Worm (Caenorhabditis elegans) whole organism, L2 larva: ENCODE data around the gene nadk-1.

Experiments
- C34F6.9 ChIP-seq: fragments of 150-350 bp; optimal IDR thresholded peaks from 2 replicates; lab custom pipeline; 2014; ENCODE audit warnings: missing biosample characterization, missing genetic modification characterization
- F13H6.1 ChIP-seq: sonication (generic microtip); optimal IDR thresholded peaks from 2 replicates; lab custom pipeline; 2016; ENCODE audit warnings: missing genetic modification characterization, missing compliant biosample characterization
- R02D3.7 ChIP-seq: fragments of 150-350 bp; optimal IDR thresholded peaks from 2 replicates; lab custom pipeline; 2014; ENCODE audit warnings: missing biosample characterization, missing genetic modification characterization
- Y55F3AM.14 ChIP-seq: fragments of 200-800 bp; sonication (Bioruptor generic); optimal IDR thresholded peaks from 2 replicates; lab custom pipeline; 2018; ENCODE audit warnings: mild to moderate bottlenecking, missing genetic modification characterization, missing compliant biosample characterization
- alr-1 ChIP-seq: fragments of 150-350 bp; optimal IDR thresholded peaks from 2 replicates; lab custom pipeline; 2014; ENCODE audit warnings: missing biosample characterization, missing genetic modification characterization
- aly-2 ChIP-seq: fragments of 150-350 bp; optimal IDR thresholded peaks from 2 replicates; lab custom pipeline; 2014; ENCODE audit warnings: missing biosample characterization, missing genetic modification characterization
- ama-1 ChIP-seq: fragments of 150-350 bp; optimal IDR thresholded peaks from 2 replicates; lab custom pipeline; 2018; ENCODE audit warnings: inconsistent platforms
- blmp-1 ChIP-seq: sonication (generic microtip); optimal IDR thresholded peaks from 2 replicates; lab custom pipeline; 2017; ENCODE audit warnings: missing genetic modification characterization, mild to moderate bottlenecking, missing compliant biosample characterization, antibody characterized with exemption, moderate library complexity; ENCODE audit not compliant: insufficient read depth
- ceh-16 ChIP-seq: fragments of 150-350 bp; optimal IDR thresholded peaks from 2 replicates; lab custom pipeline; 2014; ENCODE audit warnings: missing biosample characterization, missing genetic modification characterization
- ceh-82 ChIP-seq: fragments of 150-350 bp; optimal IDR thresholded peaks from 2 replicates; lab custom pipeline; 2014; ENCODE audit warnings: missing biosample characterization, missing genetic modification characterization
- dmd-4 ChIP-seq: sonication (generic microtip); optimal IDR thresholded peaks from 2 replicates; lab custom pipeline; 2017; ENCODE audit warnings: missing biosample characterization, missing genetic modification characterization
- egl-27 ChIP-seq: sonication (generic microtip); optimal IDR thresholded peaks from 3 replicates; lab custom pipeline; 2017; ENCODE audit warnings: missing biosample characterization, missing genetic modification reagents, missing genetic modification characterization
- elt-1 ChIP-seq: fragments of 150-350 bp; optimal IDR thresholded peaks from 2 replicates; lab custom pipeline; 2014; ENCODE audit warnings: missing biosample characterization, missing genetic modification characterization
- elt-3 ChIP-seq: sonication (generic microtip); optimal IDR thresholded peaks from 2 replicates; lab custom pipeline; 2017; ENCODE audit warnings: missing biosample characterization, missing genetic modification characterization
- gmeb-1 ChIP-seq: fragments of 150-350 bp; optimal IDR thresholded peaks from 2 replicates; lab custom pipeline; 2014; ENCODE audit warnings: missing biosample characterization, missing genetic modification characterization
- lin-11 ChIP-seq: fragments of 150-350 bp; sonication (generic microtip); optimal IDR thresholded peaks from 2 replicates; lab custom pipeline; 2014; ENCODE audit warnings: missing biosample characterization, missing genetic modification characterization, inconsistent platforms, mixed read lengths
- lin-13 ChIP-seq: fragments of 150-350 bp; optimal IDR thresholded peaks from 2 replicates; lab custom pipeline; 2014; ENCODE audit warnings: missing biosample characterization, missing genetic modification reagents, missing genetic modification characterization
- lin-39 ChIP-seq: fragments of 150-350 bp; optimal IDR thresholded peaks from 2 replicates; lab custom pipeline; 2014; ENCODE audit warnings: missing biosample characterization, missing genetic modification reagents, missing genetic modification characterization
- mab-5 ChIP-seq: fragments of 150-350 bp; optimal IDR thresholded peaks from 2 replicates; lab custom pipeline; 2014; ENCODE audit warnings: missing biosample characterization, missing genetic modification characterization
- mbf-1 ChIP-seq: sonication (generic microtip); optimal IDR thresholded peaks from 2 replicates; lab custom pipeline; 2017; ENCODE audit warnings: missing biosample characterization, missing genetic modification characterization
- mdl-1 ChIP-seq, 2 experiments: fragments of 150-350 bp in 1 of 2; sonication (generic microtip) in 1 of 2; optimal IDR thresholded peaks; 2 replicates each; lab custom pipeline; 2017; ENCODE audit warnings: missing biosample characterization in 2 of 2, missing genetic modification characterization in 2 of 2
- nhr-10 ChIP-seq: sonication (generic microtip); optimal IDR thresholded peaks from 2 replicates; lab custom pipeline; 2017; ENCODE audit warnings: missing biosample characterization, missing genetic modification characterization
- nhr-11 ChIP-seq: fragments of 150-350 bp; optimal IDR thresholded peaks from 2 replicates; lab custom pipeline; 2014; ENCODE audit warnings: missing biosample characterization, missing genetic modification characterization
- nhr-12 ChIP-seq: fragments of 150-350 bp; optimal IDR thresholded peaks from 2 replicates; lab custom pipeline; 2014; ENCODE audit warnings: missing biosample characterization, missing genetic modification characterization
- nhr-129 ChIP-seq: fragments of 150-350 bp; optimal IDR thresholded peaks from 2 replicates; lab custom pipeline; 2014; ENCODE audit warnings: missing biosample characterization, missing genetic modification characterization
- nhr-21 ChIP-seq: fragments of 150-350 bp; optimal IDR thresholded peaks from 2 replicates; lab custom pipeline; 2014; ENCODE audit warnings: missing biosample characterization, missing genetic modification characterization
- nhr-23 ChIP-seq: fragments of 150-350 bp; optimal IDR thresholded peaks from 2 replicates; lab custom pipeline; 2014; ENCODE audit warnings: missing biosample characterization, missing genetic modification reagents, missing genetic modification characterization
- nhr-237 ChIP-seq: fragments of 150-350 bp; optimal IDR thresholded peaks from 2 replicates; lab custom pipeline; 2014; ENCODE audit warnings: missing biosample characterization, missing genetic modification characterization
- nhr-25 ChIP-seq: fragments of 150-350 bp; sonication (generic microtip); optimal IDR thresholded peaks from 3 replicates; lab custom pipeline; 2014; ENCODE audit warnings: missing biosample characterization, missing genetic modification characterization
- nhr-6 ChIP-seq: fragments of 150-350 bp; optimal IDR thresholded peaks from 2 replicates; lab custom pipeline; 2014; ENCODE audit warnings: missing biosample characterization, missing genetic modification characterization
- peb-1 ChIP-seq: fragments of 150-350 bp; optimal IDR thresholded peaks from 2 replicates; lab custom pipeline; 2014; ENCODE audit warnings: missing biosample characterization, missing genetic modification characterization
- sem-4 ChIP-seq: fragments of 150-350 bp; optimal IDR thresholded peaks from 2 replicates; lab custom pipeline; 2014; ENCODE audit warnings: missing biosample characterization, missing genetic modification reagents, missing genetic modification characterization
- skn-1 ChIP-seq: sonication (generic microtip); optimal IDR thresholded peaks from 2 replicates; lab custom pipeline; 2017; ENCODE audit warnings: missing biosample characterization, missing genetic modification characterization
- sma-3 ChIP-seq: sonication (generic microtip); optimal IDR thresholded peaks from 2 replicates; lab custom pipeline; 2016; ENCODE audit warnings: missing genetic modification reagents, missing genetic modification characterization, missing compliant biosample characterization
- snpc-4 ChIP-seq: fragments of 150-350 bp; optimal IDR thresholded peaks from 2 replicates; lab custom pipeline; 2014; ENCODE audit warnings: missing biosample characterization, missing genetic modification characterization
- unc-39 ChIP-seq: fragments of 150-350 bp; optimal IDR thresholded peaks from 2 replicates; lab custom pipeline; 2014; ENCODE audit warnings: missing biosample characterization, missing genetic modification characterization
- unc-55 ChIP-seq: fragments of 150-350 bp; sonication (generic microtip); optimal IDR thresholded peaks from 3 replicates; lab custom pipeline; 2014; ENCODE audit warnings: missing biosample characterization, missing genetic modification reagents, missing genetic modification characterization
- unc-62 ChIP-seq: fragments of 150-350 bp; optimal IDR thresholded peaks from 2 replicates; lab custom pipeline; 2014; ENCODE audit warnings: missing biosample characterization, missing genetic modification reagents, missing genetic modification characterization
- zag-1 ChIP-seq: fragments of 150-350 bp; optimal IDR thresholded peaks from 2 replicates; lab custom pipeline; 2014; ENCODE audit warnings: missing biosample characterization, missing genetic modification characterization
- ztf-1 ChIP-seq: fragments of 200-800 bp; sonication (Bioruptor generic); conservative IDR thresholded peaks from 2 replicates; pipeline ENCODE4 v1.3.6; 2022; ENCODE audit warnings: missing genetic modification characterization, missing compliant biosample characterization
- ztf-11 ChIP-seq: sonication (generic microtip); optimal IDR thresholded peaks from 2 replicates; lab custom pipeline; 2017; ENCODE audit warnings: missing biosample characterization, missing genetic modification characterization
- ztf-4 ChIP-seq: fragments of 150-350 bp; optimal IDR thresholded peaks from 2 replicates; lab custom pipeline; 2014; ENCODE audit warnings: missing biosample characterization, missing genetic modification characterization

nadk-1 gene

DNA sequence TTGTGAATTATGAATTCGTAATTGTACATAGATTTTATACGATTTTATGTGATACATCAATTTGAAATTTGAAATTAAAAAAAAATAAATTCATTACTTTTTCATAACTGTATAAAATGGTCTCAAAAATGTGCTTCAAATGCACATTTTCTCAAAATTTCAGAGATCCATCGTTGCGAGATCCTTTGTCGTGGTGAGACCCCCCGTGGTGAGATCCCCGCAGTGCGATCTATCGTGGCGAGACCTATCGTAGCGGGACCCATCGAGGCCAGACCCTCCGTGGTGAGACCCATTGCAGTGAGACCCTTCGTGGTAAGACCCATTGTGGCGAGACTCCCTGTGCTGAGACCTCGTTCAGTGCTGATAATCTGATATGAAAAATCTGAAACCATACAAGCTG, 2.5 kb downstream of the nadk-1 start:
- TF ChIP-seq nhr-23 = no peak
- TF ChIP-seq nhr-21 (tag; lab: Kevin White, UChicago) = no peak
- TF ChIP-seq unc-55 (GFP tag; lab: Kevin White, UChicago) = no peak

DNA sequence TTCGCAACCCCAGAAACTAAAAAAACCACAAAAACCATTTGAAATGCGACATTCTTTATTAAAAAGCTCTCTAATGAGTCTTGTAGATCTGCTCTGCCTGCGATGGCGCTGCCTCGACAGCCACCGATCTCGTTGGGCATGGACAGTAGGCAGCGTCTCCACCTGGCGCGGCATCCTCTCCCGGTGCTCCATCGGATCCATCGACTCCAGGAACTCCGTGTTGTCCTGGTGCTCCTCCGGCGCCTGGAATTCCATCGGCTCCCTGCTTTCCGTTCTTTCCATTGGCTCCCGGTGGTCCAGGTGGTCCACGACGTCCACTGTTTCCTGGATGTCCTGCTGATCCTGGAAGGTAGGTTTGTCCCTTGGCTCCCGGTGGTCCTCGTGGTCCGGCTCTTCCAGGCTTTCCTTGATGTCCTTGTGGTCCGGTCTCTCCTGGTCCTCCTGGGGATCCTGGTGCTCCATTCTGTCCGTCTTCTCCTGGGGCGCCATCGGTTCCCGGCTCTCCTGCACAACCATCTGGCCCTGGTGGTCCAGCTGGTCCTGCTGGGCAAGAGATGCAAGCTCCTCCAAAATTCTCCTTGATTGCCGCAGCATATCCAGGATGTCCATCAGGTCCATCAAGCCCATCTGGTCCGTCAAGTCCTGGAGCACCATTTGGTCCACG, 3.1 kb downstream of the nadk-1 start:
- no peak for TF ChIP-seq blmp-1
- no peak for TF ChIP-seq sem-4 (tag; lab: Kevin White, UChicago)
- TF ChIP-seq unc-55 (GFP tag; lab: Kevin White, UChicago) = no peak
- TF ChIP-seq Y55F3AM.14 (GFP tag; lab: Kevin White, UChicago) = no peak
- TF ChIP-seq sma-3 (GFP tag; lab: Kevin White, UChicago) = no peak
- no peak for TF ChIP-seq C34F6.9
- no peak for TF ChIP-seq nhr-237
- no peak for TF ChIP-seq nhr-23
- no peak for TF ChIP-seq lin-11 (tag; lab: Kevin White, UChicago)
- no peak for TF ChIP-seq nhr-6 (tag; lab: Kevin White, UChicago)
- no peak for TF ChIP-seq alr-1
- no peak for TF ChIP-seq ceh-16
- TF ChIP-seq gmeb-1 (tag; lab: Kevin White, UChicago) = no peak
- no peak for TF ChIP-seq nhr-25 (tag; lab: Kevin White, UChicago)
- no peak for TF ChIP-seq nhr-12
- no peak for TF ChIP-seq nhr-129 (tag; lab: Kevin White, UChicago)
- TF ChIP-seq mab-5 (tag; lab: Kevin White, UChicago) = no peak
- no peak for TF ChIP-seq lin-13 (GFP tag; lab: Kevin White, UChicago)

DNA sequence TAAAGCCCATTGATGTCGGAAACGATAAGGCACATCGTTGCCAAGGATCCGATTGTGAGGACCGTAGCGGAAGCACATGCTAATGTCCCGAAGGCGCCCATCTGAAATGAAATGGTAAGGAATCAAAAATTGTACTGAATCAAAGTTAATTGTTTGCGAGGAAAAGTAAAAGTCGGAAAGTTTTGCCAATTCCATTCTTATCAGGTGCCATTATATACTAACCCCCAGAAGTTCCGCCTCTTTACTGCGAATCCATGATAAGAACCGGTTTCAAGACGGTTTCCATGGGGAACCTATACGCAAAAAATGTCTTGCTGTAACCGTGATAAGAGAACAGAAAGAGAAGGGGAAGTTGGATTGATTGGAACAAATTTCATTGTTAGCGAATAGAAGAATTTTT, 3.8 kb downstream of the nadk-1 start, which contains the start of gene col-106:
Gene col-106, minus strand, starts transcription at position 101 of the 400 bp plus-strand sequence.
- TF ChIP-seq sem-4 (tag; lab: Kevin White, UChicago) = no peak
- no peak for TF ChIP-seq elt-3 (tag; lab: Kevin White, UChicago)
- no peak for TF ChIP-seq F13H6.1 (tag; lab: Kevin White, UChicago)
- TF ChIP-seq egl-27 = no peak
- no peak for TF ChIP-seq nhr-21 (tag; lab: Kevin White, UChicago)
- TF ChIP-seq lin-39 (tag; lab: Kevin White, UChicago) = no peak
- no peak for TF ChIP-seq ztf-1 (GFP tag; lab: Robert Waterston, UW)
- TF ChIP-seq nhr-11 (tag; lab: Kevin White, UChicago) = no peak
- no peak for TF ChIP-seq aly-2
- TF ChIP-seq ceh-82 (tag; lab: Kevin White, UChicago) = no peak
- no peak for TF ChIP-seq ama-1 (lab: Kevin White, UChicago)
- TF ChIP-seq nhr-12 = no peak
- TF ChIP-seq alr-1 = no peak
- TF ChIP-seq unc-39 = no peak
- TF ChIP-seq ztf-11 = no peak
- TF ChIP-seq C34F6.9 = no peak
- TF ChIP-seq peb-1 = no peak
- TF ChIP-seq elt-1 (tag; lab: Kevin White, UChicago) = no peak

DNA sequence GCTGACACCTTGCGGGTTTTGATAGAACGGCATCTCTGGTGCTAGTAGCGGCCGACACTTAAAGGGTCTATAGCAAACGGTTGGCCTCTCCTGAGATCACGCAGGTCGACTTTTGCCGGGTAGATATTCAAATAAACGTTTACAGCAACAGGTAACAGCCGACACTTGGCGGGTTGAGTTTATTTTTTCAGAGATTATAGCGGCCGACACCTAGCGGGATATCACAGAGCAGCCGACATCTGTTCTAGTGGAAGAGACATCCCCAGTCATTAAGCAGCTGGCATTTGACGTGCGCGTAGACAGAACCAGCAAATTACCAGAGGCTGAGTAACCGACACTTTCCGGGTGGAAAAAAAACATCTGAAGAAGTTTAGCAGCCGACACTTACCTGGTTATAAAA, 4.6 kb downstream of the nadk-1 start:
- TF ChIP-seq unc-39 (no peak), ama-1 (lab: Kevin White, UChicago) (no peak), nhr-10 (tag; lab: Kevin White, UChicago) (no peak), ztf-11 (no peak), skn-1 (no peak), nhr-25 (tag; lab: Kevin White, UChicago) (no peak), gmeb-1 (tag; lab: Kevin White, UChicago) (no peak), peb-1 (no peak), nhr-23 (no peak), mdl-1 (tag; optimal IDR thresholded peaks at IDR 0.05; lab: Kevin White, UChicago) (no peak), zag-1 (tag; lab: Kevin White, UChicago) (no peak), snpc-4 (tag; lab: Kevin White, UChicago) (no peak), ceh-16 (no peak)
- TF ChIP-seq, all 48 proteins: peak for 0

DNA sequence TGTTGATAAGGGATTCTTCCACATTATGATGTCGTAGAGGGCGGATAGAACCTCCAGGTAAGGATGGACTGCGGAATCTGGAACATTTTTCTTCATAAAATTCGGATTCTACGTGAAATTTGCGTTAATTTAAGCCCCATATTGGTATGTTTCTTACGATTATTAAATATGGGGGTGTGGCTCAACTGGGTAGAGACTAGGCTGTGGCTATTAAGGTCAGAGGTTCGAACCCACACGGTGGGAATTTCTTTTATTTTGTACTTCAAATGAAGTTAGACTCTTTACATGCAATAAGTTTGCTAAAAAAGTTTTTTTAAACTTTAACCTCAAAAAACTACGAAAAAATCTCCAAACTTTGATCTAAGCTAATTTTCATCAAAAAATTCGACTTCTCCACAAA, 8.6 kb downstream of the nadk-1 start:
- TF ChIP-seq Y55F3AM.14 (GFP tag; lab: Kevin White, UChicago) (no peak), unc-62 (GFP tag; lab: Kevin White, UChicago) (no peak), mbf-1 (tag; lab: Kevin White, UChicago) (no peak), nhr-237 (no peak), F13H6.1 (tag; lab: Kevin White, UChicago) (no peak), ztf-4 (tag; lab: Kevin White, UChicago) (no peak), R02D3.7 (no peak), lin-39 (tag; lab: Kevin White, UChicago) (no peak), elt-3 (tag; lab: Kevin White, UChicago) (no peak), sma-3 (GFP tag; lab: Kevin White, UChicago) (no peak), ztf-1 (GFP tag; lab: Robert Waterston, UW) (no peak), aly-2 (no peak), nhr-25 (tag; lab: Kevin White, UChicago) (no peak), lin-13 (GFP tag; lab: Kevin White, UChicago) (no peak), ceh-16 (no peak), dmd-4 (no peak)
- TF ChIP-seq, all 48 proteins: peak for 0
